Fruit fly (Drosophila melanogaster): ENCODE data around the gene Rph.

Gene Rph

dm6 chrX:10805651-10806191 is 48.3 kb upstream of the Rph start (continued):
- TF ChIP-seq CG9817 (tag; optimal IDR thresholded peaks at IDR 0.05): no peak
- TF ChIP-seq CG6654 (GFP tag; optimal IDR thresholded peaks at IDR 0.05): no peak
- TF ChIP-seq cwo (GFP tag; optimal IDR thresholded peaks at IDR 0.05): peak; percentile 36
- TF ChIP-seq CG17912 (GFP tag; optimal IDR thresholded peaks at IDR 0.05): no peak
- TF ChIP-seq amos (GFP tag; IDR thresholded peaks at IDR 0.05; ENCODE audit: partially characterized antibody): peak; percentile 59
- peak; percentile 49; the same call in 1 of the 3 replicates for TF ChIP-seq Opbp (GFP tag; IDR thresholded peaks at IDR 0.05; ENCODE audit: partially characterized antibody)
- peak; percentile 58 for TF ChIP-seq CG32772 (GFP tag; IDR thresholded peaks at IDR 0.05)
- TF ChIP-seq CG1647 (GFP tag; optimal IDR thresholded peaks at IDR 0.05): no peak
- TF ChIP-seq bab2 (GFP tag; optimal IDR thresholded peaks at IDR 0.05): no peak
- TF ChIP-seq cg (GFP tag; optimal IDR thresholded peaks at IDR 0.05): peak; percentile 64
- TF ChIP-seq sd (tag; optimal IDR thresholded peaks at IDR 0.05): peak; percentile 35
- TF ChIP-seq Stat92E (GFP tag; optimal IDR thresholded peaks at IDR 0.05): peak in 1 of 3 experiments; percentile 20
- TF ChIP-seq Lpt (GFP tag; optimal IDR thresholded peaks at IDR 0.05): no peak
- no peak; the same call in 1 of the 2 replicates for TF ChIP-seq nerfin-2 (GFP tag; IDR thresholded peaks at IDR 0.05; ENCODE audit: partially characterized antibody)
- TF ChIP-seq sc (optimal IDR thresholded peaks at IDR 0.05): no peak
- TF ChIP-seq sc (GFP tag; optimal IDR thresholded peaks at IDR 0.05): no peak
- TF ChIP-seq ab (GFP tag; optimal IDR thresholded peaks at IDR 0.05): no peak
- TF ChIP-seq CG8359 (GFP tag; optimal IDR thresholded peaks at IDR 0.05; ENCODE audit: borderline replicate concordance): no peak
- peak; percentile 15 for TF ChIP-seq CG12391 (tag; optimal IDR thresholded peaks at IDR 0.05)
- no peak for TF ChIP-seq NK7.1 (GFP tag; optimal IDR thresholded peaks at IDR 0.05)
- TF ChIP-seq CG30403 (GFP tag; optimal IDR thresholded peaks at IDR 0.05): no peak
- no peak for TF ChIP-seq gem (tag; optimal IDR thresholded peaks at IDR 0.05)
- TF ChIP-seq HLH4C (GFP tag; IDR thresholded peaks at IDR 0.05; ENCODE audit: partially characterized antibody): 0 out of 3 replicates have a peak, but pooled peaks have one; percentile 33
- peak; percentile 14 for TF ChIP-seq lbe (GFP tag; optimal IDR thresholded peaks at IDR 0.05)
- TF ChIP-seq BEAF-32 (GFP tag; optimal IDR thresholded peaks at IDR 0.05): peak; percentile 63
- peak in 1 of 2 experiments; percentile 82 for TF ChIP-seq bsh (GFP tag; optimal IDR thresholded peaks at IDR 0.05)
- TF ChIP-seq shn (GFP tag; optimal IDR thresholded peaks at IDR 0.05): no peak
- TF ChIP-seq caup (GFP tag; optimal IDR thresholded peaks at IDR 0.05; ENCODE audit: severe bottlenecking): peak; percentile 5
- no peak for TF ChIP-seq sug (tag; optimal IDR thresholded peaks at IDR 0.05)
- TF ChIP-seq CG13296 (GFP tag; optimal IDR thresholded peaks at IDR 0.05): no peak
- TF ChIP-seq Six4 (GFP tag; optimal IDR thresholded peaks at IDR 0.05): no peak
- TF ChIP-seq CG9609 (GFP tag; optimal IDR thresholded peaks at IDR 0.05): no peak
- TF ChIP-seq rib (GFP tag; IDR thresholded peaks at IDR 0.05): peak; percentile 54
- TF ChIP-seq chm (GFP tag; IDR thresholded peaks at IDR 0.05): no peak; the same call in 1 of the 2 replicates
- peak; percentile 13 for TF ChIP-seq HLHmδ (GFP tag; optimal IDR thresholded peaks at IDR 0.05)
- 0 out of 3 replicates have a peak, but pooled peaks have one; percentile 11 for TF ChIP-seq ci (GFP tag; IDR thresholded peaks at IDR 0.05)
- peak; percentile 89 for TF ChIP-seq crol (GFP tag; IDR thresholded peaks at IDR 0.05)
- TF ChIP-seq yki (optimal IDR thresholded peaks at IDR 0.05): peak; percentile 13
- peak; percentile 66 to 82 for TF ChIP-seq Trl (optimal IDR thresholded peaks at IDR 0.05)
- no peak for TF ChIP-seq Trl (GFP tag; optimal IDR thresholded peaks at IDR 0.05)
- TF ChIP-seq D (optimal IDR thresholded peaks at IDR 0.05): no peak
- no peak for TF ChIP-seq D (GFP tag; optimal IDR thresholded peaks at IDR 0.05)
- TF ChIP-seq lab (GFP tag; optimal IDR thresholded peaks at IDR 0.05): peak; percentile 32
- TF ChIP-seq Scr (GFP tag; IDR thresholded peaks at IDR 0.05; ENCODE audit: partially characterized antibody): peak; percentile 63
- TF ChIP-seq Med (GFP tag): peak; percentile 37
- TF ChIP-seq B-H2 (GFP tag; optimal IDR thresholded peaks at IDR 0.05): no peak
- no peak for TF ChIP-seq Dad (GFP tag; optimal IDR thresholded peaks at IDR 0.05)
- no peak for TF ChIP-seq CG13775 (GFP tag; optimal IDR thresholded peaks at IDR 0.05)
- TF ChIP-seq CG8281 (tag; optimal IDR thresholded peaks at IDR 0.05): no peak
- TF ChIP-seq CG1233 (GFP tag; optimal IDR thresholded peaks at IDR 0.05): no peak

Measured in whole organism, embryonic.